Worm (Caenorhabditis elegans) whole organism, L3 larva: Measurements from ENCODE around the gene nspc-18.

Source experiments
- R02D3.7 ChIP-seq: fragments of 150-350 bp; optimal IDR thresholded peaks from 2 replicates; lab custom pipeline; 2014; ENCODE audit warnings: missing biosample characterization, missing genetic modification characterization
- ceh-16 ChIP-seq: sonication (generic microtip); optimal IDR thresholded peaks from 2 replicates; lab custom pipeline; 2017; ENCODE audit warnings: missing biosample characterization, missing genetic modification characterization
- ceh-28 ChIP-seq: fragments of 150-350 bp; optimal IDR thresholded peaks from 2 replicates; lab custom pipeline; 2014; ENCODE audit warnings: missing biosample characterization, missing genetic modification reagents, missing genetic modification characterization
- egl-5 ChIP-seq: fragments of 150-350 bp; optimal IDR thresholded peaks from 2 replicates; lab custom pipeline; 2017; ENCODE audit warnings: missing biosample characterization, missing genetic modification reagents, missing genetic modification characterization, inconsistent platforms
- elt-2 ChIP-seq: sonication (generic microtip); optimal IDR thresholded peaks from 2 replicates; lab custom pipeline; 2016; ENCODE audit warnings: missing genetic modification reagents, mild to moderate bottlenecking, missing genetic modification characterization, missing compliant biosample characterization
- elt-3 ChIP-seq, 3 experiments: fragments of 150-350 bp in 1 of 3; sonication (generic microtip) in 2 of 3; optimal IDR thresholded peaks; 2 replicates in 2 of 3; 4 replicates in 1 of 3; lab custom pipeline; 2014 to 2017; ENCODE audit warnings: missing biosample characterization in 3 of 3, missing genetic modification characterization in 3 of 3
- fkh-10 ChIP-seq: sonication (generic microtip); optimal IDR thresholded peaks from 2 replicates; lab custom pipeline; 2017; ENCODE audit warnings: missing biosample characterization, missing genetic modification reagents, missing genetic modification characterization
- fkh-2 ChIP-seq: fragments of 150-350 bp; optimal IDR thresholded peaks from 2 replicates; lab custom pipeline; 2014; ENCODE audit warnings: missing biosample characterization, missing genetic modification reagents, missing genetic modification characterization
- fos-1 ChIP-seq: fragments of 150-350 bp; optimal IDR thresholded peaks from 2 replicates; lab custom pipeline; 2014; ENCODE audit warnings: missing biosample characterization, missing genetic modification characterization
- hmg-11 ChIP-seq: sonication (generic microtip); optimal IDR thresholded peaks from 2 replicates; lab custom pipeline; 2016; ENCODE audit warnings: missing genetic modification characterization, missing compliant biosample characterization
- jun-1 ChIP-seq: fragments of 150-350 bp; optimal IDR thresholded peaks from 2 replicates; lab custom pipeline; 2014; ENCODE audit warnings: missing biosample characterization, missing genetic modification reagents, missing genetic modification characterization
- lin-39 ChIP-seq: fragments of 150-350 bp; optimal IDR thresholded peaks from 2 replicates; lab custom pipeline; 2018; ENCODE audit warnings: missing biosample characterization, missing genetic modification reagents, missing genetic modification characterization
- lsy-12 ChIP-seq: sonication (generic microtip); optimal IDR thresholded peaks from 2 replicates; lab custom pipeline; 2016; ENCODE audit warnings: mild to moderate bottlenecking, missing genetic modification characterization, missing compliant biosample characterization
- mdl-1 ChIP-seq: fragments of 150-350 bp; optimal IDR thresholded peaks from 2 replicates; lab custom pipeline; 2014; ENCODE audit warnings: missing biosample characterization, missing genetic modification characterization
- nfya-1 ChIP-seq: sonication (generic microtip); optimal IDR thresholded peaks from 2 replicates; lab custom pipeline; 2017; ENCODE audit warnings: missing genetic modification characterization, mild to moderate bottlenecking, missing compliant biosample characterization, antibody characterized with exemption, moderate library complexity; ENCODE audit not compliant: insufficient read depth
- nhr-11 ChIP-seq: fragments of 150-350 bp; optimal IDR thresholded peaks from 2 replicates; lab custom pipeline; 2014; ENCODE audit warnings: missing biosample characterization, missing genetic modification characterization
- nhr-23 ChIP-seq: fragments of 150-350 bp; optimal IDR thresholded peaks from 2 replicates; lab custom pipeline; 2014; ENCODE audit warnings: missing biosample characterization, missing genetic modification reagents, missing genetic modification characterization
- nhr-25 ChIP-seq: sonication (generic microtip); optimal IDR thresholded peaks from 2 replicates; lab custom pipeline; 2017; ENCODE audit warnings: missing biosample characterization, missing genetic modification characterization
- nhr-43 ChIP-seq: sonication (generic microtip); optimal IDR thresholded peaks from 2 replicates; lab custom pipeline; 2016; ENCODE audit warnings: mild to moderate bottlenecking, missing genetic modification characterization, missing compliant biosample characterization; ENCODE audit not compliant: poor library complexity, severe bottlenecking
- nhr-76 ChIP-seq: fragments of 150-350 bp; sonication (generic microtip); optimal IDR thresholded peaks from 5 replicates; lab custom pipeline; 2014; ENCODE audit warnings: missing biosample characterization, missing genetic modification characterization
- pha-4 ChIP-seq: fragments of 150-350 bp; optimal IDR thresholded peaks from 2 replicates; lab custom pipeline; 2014; ENCODE audit warnings: missing biosample characterization, missing genetic modification reagents, missing genetic modification characterization
- pqm-1 ChIP-seq: fragments of 150-350 bp; optimal IDR thresholded peaks from 2 replicates; lab custom pipeline; 2017; ENCODE audit warnings: missing biosample characterization, missing genetic modification characterization, inconsistent platforms
- sea-2 ChIP-seq: fragments of 150-350 bp; sonication (generic microtip); optimal IDR thresholded peaks from 4 replicates; lab custom pipeline; 2014; ENCODE audit warnings: missing biosample characterization, missing genetic modification reagents, missing genetic modification characterization
- skn-1 ChIP-seq: fragments of 150-350 bp; optimal IDR thresholded peaks from 2 replicates; lab custom pipeline; 2014; ENCODE audit warnings: missing biosample characterization, missing genetic modification characterization
- tbx-2 ChIP-seq: sonication (generic microtip); optimal IDR thresholded peaks from 2 replicates; lab custom pipeline; 2016; ENCODE audit warnings: mild to moderate bottlenecking, missing genetic modification characterization, missing compliant biosample characterization
- unc-39 ChIP-seq: sonication (generic microtip); optimal IDR thresholded peaks from 4 replicates; lab custom pipeline; 2017; ENCODE audit warnings: missing biosample characterization, missing genetic modification characterization
- unc-62 ChIP-seq: fragments of 150-350 bp; sonication (generic microtip); optimal IDR thresholded peaks from 4 replicates; lab custom pipeline; 2014; ENCODE audit warnings: missing biosample characterization, missing genetic modification reagents, missing genetic modification characterization
- zag-1 ChIP-seq: fragments of 150-350 bp; optimal IDR thresholded peaks from 2 replicates; lab custom pipeline; 2014; ENCODE audit warnings: missing biosample characterization, missing genetic modification characterization

The nspc-18 gene

ce11 chrX:14559519-14560296, 32.2 kb upstream of the nspc-18 start:
- peak; percentile 84 for TF ChIP-seq pha-4 (tag; lab: Kevin White, UChicago)
- no peak for TF ChIP-seq unc-39 (tag; lab: Kevin White, UChicago)
- TF ChIP-seq lin-39 (tag; lab: Kevin White, UChicago), result peak; percentile 27

- no peak for TF ChIP-seq mdl-1 (tag; lab: Kevin White, UChicago)
- TF ChIP-seq ceh-16 (tag; lab: Kevin White, UChicago), result no peak
- TF ChIP-seq fkh-2 (tag; lab: Kevin White, UChicago), result no peak
- no peak for TF ChIP-seq fkh-10 (GFP tag; lab: Kevin White, UChicago)
- TF ChIP-seq sea-2, result no peak
- no peak for TF ChIP-seq fos-1
- no peak for TF ChIP-seq pqm-1 (tag; lab: Kevin White, UChicago)
- no peak for TF ChIP-seq R02D3.7 (tag; lab: Kevin White, UChicago)
- TF ChIP-seq nhr-11 (tag; lab: Kevin White, UChicago), result no peak
- no peak for TF ChIP-seq elt-2 (tag; lab: Kevin White, UChicago)
- no peak for TF ChIP-seq nhr-25 (tag; lab: Kevin White, UChicago)
- no peak for TF ChIP-seq egl-5 (tag; lab: Kevin White, UChicago)
- TF ChIP-seq ceh-28 (tag; lab: Kevin White, UChicago), result no peak
- TF ChIP-seq nfya-1, result no peak
Observed at ce11 chrX:14559084-14559483, 31.6 kb upstream of the nspc-18 start.

DNA sequence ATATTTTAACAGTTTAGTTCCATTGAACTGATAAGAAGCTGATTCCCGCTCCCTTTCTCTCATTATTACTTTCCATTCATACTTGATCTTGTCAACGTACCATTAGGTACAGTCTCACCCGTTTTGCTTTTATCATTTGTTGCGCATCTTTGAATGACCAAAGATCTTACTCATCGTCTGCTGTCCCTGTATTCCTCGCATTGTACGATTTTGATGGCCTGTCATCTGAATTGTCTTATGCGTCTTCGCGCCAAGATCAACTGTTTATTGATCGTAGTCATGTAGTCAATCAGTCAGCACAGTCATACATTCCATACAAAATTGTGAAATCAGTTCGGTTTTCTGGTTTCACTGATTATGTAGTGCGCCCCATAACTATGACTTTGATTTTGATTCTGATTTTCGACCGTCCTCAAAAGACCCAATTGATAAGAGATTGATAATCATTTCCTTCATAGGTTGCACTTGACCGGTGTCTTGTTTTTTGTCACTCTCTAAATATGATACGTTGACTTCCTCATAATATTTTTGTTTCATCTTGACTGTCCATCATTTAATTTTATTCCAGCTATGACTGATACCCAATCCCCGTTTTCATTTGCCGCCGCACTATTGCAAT, 30.6 kb upstream of the nspc-18 start, which contains the start of gene nhr-3:
Gene nhr-3 (plus strand): TSS at position 569 of the 619 bp plus-strand sequence.
- TF ChIP-seq nhr-23 (tag; lab: Kevin White, UChicago), result peak; percentile 48
- peak; percentile 79 for TF ChIP-seq pqm-1 (tag; lab: Kevin White, UChicago)
- TF ChIP-seq fos-1, result no peak
- TF ChIP-seq ceh-28 (tag; lab: Kevin White, UChicago), result peak; percentile 51
- peak; percentile 79 for TF ChIP-seq elt-2 (tag; lab: Kevin White, UChicago)
- TF ChIP-seq mdl-1 (tag; lab: Kevin White, UChicago), result peak; percentile 18
- TF ChIP-seq elt-3 (tag; optimal IDR thresholded peaks at IDR 0.05; lab: Kevin White, UChicago), result peak in 2 of 3 experiments; percentile 27 to 53
- no peak for TF ChIP-seq jun-1 (tag; lab: Kevin White, UChicago)
- TF ChIP-seq unc-62 (GFP tag; lab: Kevin White, UChicago), result peak; percentile 39
- peak; percentile 58 for TF ChIP-seq nhr-25 (tag; lab: Kevin White, UChicago)

- TF ChIP-seq ceh-16 (tag; lab: Kevin White, UChicago) (no peak), lsy-12 (tag; lab: Kevin White, UChicago) (peak; percentile 13), ceh-28 (tag; lab: Kevin White, UChicago) (peak; percentile 8), nfya-1 (peak; percentile 75), fkh-2 (tag; lab: Kevin White, UChicago) (peak; percentile 65), hmg-11 (tag; lab: Kevin White, UChicago) (peak; percentile 12), pha-4 (tag; lab: Kevin White, UChicago) (peak; percentile 60), skn-1 (tag; lab: Kevin White, UChicago) (no peak), sea-2 (peak; percentile 48), mdl-1 (tag; lab: Kevin White, UChicago) (peak; percentile 10), pqm-1 (tag; lab: Kevin White, UChicago) (no peak), nhr-23 (tag; lab: Kevin White, UChicago) (peak; percentile 10), unc-62 (GFP tag; lab: Kevin White, UChicago) (no peak), fkh-10 (GFP tag; lab: Kevin White, UChicago) (peak; percentile 20), nhr-76 (tag; lab: Kevin White, UChicago) (no peak), lin-39 (tag; lab: Kevin White, UChicago) (peak; percentile 80), tbx-2 (tag; lab: Kevin White, UChicago) (peak; percentile 47), nhr-43 (peak; percentile 38), zag-1 (tag; lab: Kevin White, UChicago) (peak; percentile 5)
Observed at ce11 chrX:14557352-14557935, 30.0 kb upstream of the nspc-18 start.
